Fruit fly (Drosophila melanogaster) whole organism, embryonic: ENCODE results near the gene CG15930.

Source experiments
- esg ChIP-seq: fragments of 200-800 bp; sonication (Bioruptor generic); conservative IDR thresholded peaks from 2 replicates; pipeline ENCODE4 v1.3.6; 2022; ENCODE audit warnings: missing biosample characterization, missing genetic modification characterization
- scrt ChIP-seq: fragments of 200-800 bp; sonication (Bioruptor generic); optimal IDR thresholded peaks from 2 replicates; lab custom pipeline; 2018; ENCODE audit warnings: missing biosample characterization, mild to moderate bottlenecking, missing genetic modification characterization, moderate library complexity

DNA sequence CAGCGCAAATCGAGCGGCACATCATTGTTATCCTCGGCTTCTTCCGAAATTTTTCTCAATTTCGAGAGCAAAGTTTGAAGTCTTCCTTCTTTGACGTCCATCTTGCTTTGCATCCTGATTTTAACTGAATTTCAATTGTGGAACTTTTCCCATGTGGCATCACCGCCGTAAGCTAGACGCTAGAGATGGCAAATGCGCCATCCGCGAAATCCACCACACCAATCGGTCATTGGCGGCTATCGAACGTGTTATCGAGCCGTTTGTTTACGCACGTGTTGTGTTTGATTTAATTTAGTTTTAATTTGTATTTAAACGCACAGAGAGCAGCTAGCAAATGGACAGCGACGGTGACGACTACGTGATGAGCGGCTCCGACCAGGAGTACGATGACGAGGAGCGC is at the start of gene CG15930, which contains the start of gene Sas10:
- TF ChIP-seq esg (GFP tag; lab: Robert Waterston, UW) (no peak), scrt (GFP tag; lab: Kevin White, UChicago) (no peak)
